Worm (Caenorhabditis elegans) whole organism, mixed stage, embryonic: ENCODE measurements around the gene comt-4.

Source experiments
- M03D4.4 ChIP-seq: sonication (generic microtip); optimal IDR thresholded peaks from 2 replicates; lab custom pipeline; 2017; ENCODE audit warnings: mild to moderate bottlenecking, missing genetic modification characterization, missing compliant biosample characterization
- bed-3 ChIP-seq: fragments of 200-800 bp; sonication (Bioruptor generic); optimal IDR thresholded peaks from 3 replicates; lab custom pipeline; 2018; ENCODE audit warnings: mild to moderate bottlenecking, missing genetic modification characterization, moderate library complexity, missing compliant biosample characterization
- blmp-1 ChIP-seq: fragments of 150-350 bp; optimal IDR thresholded peaks from 2 replicates; lab custom pipeline; 2014; ENCODE audit warnings: missing biosample characterization, missing genetic modification characterization
- ceh-39 ChIP-seq: fragments of 150-350 bp; optimal IDR thresholded peaks from 2 replicates; lab custom pipeline; 2014; ENCODE audit warnings: missing biosample characterization, missing genetic modification characterization
- ceh-43 ChIP-seq: fragments of 200-800 bp; sonication (Bioruptor generic); optimal IDR thresholded peaks from 2 replicates; lab custom pipeline; 2018; ENCODE audit warnings: mild to moderate bottlenecking, missing genetic modification characterization, moderate library complexity, missing compliant biosample characterization
- ceh-83 ChIP-seq: fragments of 200-800 bp; sonication (Bioruptor generic); optimal IDR thresholded peaks from 2 replicates; lab custom pipeline; 2018; ENCODE audit warnings: mild to moderate bottlenecking, missing genetic modification characterization, missing compliant biosample characterization
- ces-1 ChIP-seq: fragments of 150-350 bp; optimal IDR thresholded peaks from 2 replicates; lab custom pipeline; 2014; ENCODE audit warnings: missing biosample characterization, missing genetic modification reagents, missing genetic modification characterization
- cnd-1 ChIP-seq: fragments of 200-800 bp; sonication (Bioruptor generic); optimal IDR thresholded peaks from 2 replicates; lab custom pipeline; 2018; ENCODE audit warnings: mild to moderate bottlenecking, missing genetic modification characterization, missing compliant biosample characterization
- drap-1 ChIP-seq: fragments of 200-800 bp; sonication (Bioruptor generic); optimal IDR thresholded peaks from 3 replicates; lab custom pipeline; 2018; ENCODE audit warnings: mild to moderate bottlenecking, missing genetic modification characterization, missing compliant biosample characterization
- elt-1 ChIP-seq: sonication (generic microtip); optimal IDR thresholded peaks from 2 replicates; lab custom pipeline; 2017; ENCODE audit warnings: missing genetic modification characterization, mild to moderate bottlenecking, missing compliant biosample characterization, antibody characterized with exemption, moderate library complexity, borderline replicate concordance; ENCODE audit not compliant: insufficient read depth
- elt-3 ChIP-seq: fragments of 150-350 bp; optimal IDR thresholded peaks from 2 replicates; lab custom pipeline; 2014; ENCODE audit warnings: missing biosample characterization, missing genetic modification characterization
- flh-1 ChIP-seq: fragments of 200-800 bp; sonication (Bioruptor generic); optimal IDR thresholded peaks from 2 replicates; lab custom pipeline; 2018; ENCODE audit warnings: mild to moderate bottlenecking, missing genetic modification characterization, moderate library complexity, missing compliant biosample characterization
- ham-2 ChIP-seq: fragments of 200-800 bp; sonication (Bioruptor generic); optimal IDR thresholded peaks from 2 replicates; lab custom pipeline; 2018; ENCODE audit warnings: mild to moderate bottlenecking, missing genetic modification characterization, missing compliant biosample characterization
- hlh-1 ChIP-seq: fragments of 150-350 bp; optimal IDR thresholded peaks from 2 replicates; lab custom pipeline; 2014; ENCODE audit warnings: missing biosample characterization, missing genetic modification reagents, missing genetic modification characterization
- lin-13 ChIP-seq: fragments of 150-350 bp; optimal IDR thresholded peaks from 2 replicates; lab custom pipeline; 2014; ENCODE audit warnings: missing biosample characterization, missing genetic modification characterization
- lin-32 ChIP-seq: fragments of 200-800 bp; sonication (Bioruptor generic); optimal IDR thresholded peaks from 2 replicates; lab custom pipeline; 2018; ENCODE audit warnings: mild to moderate bottlenecking, missing genetic modification characterization, missing compliant biosample characterization
- lsy-2 ChIP-seq: fragments of 150-350 bp; optimal IDR thresholded peaks from 2 replicates; lab custom pipeline; 2014; ENCODE audit warnings: missing biosample characterization, missing genetic modification characterization
- mab-5 ChIP-seq: fragments of 150-350 bp; optimal IDR thresholded peaks from 2 replicates; lab custom pipeline; 2014; ENCODE audit warnings: missing biosample characterization, missing genetic modification characterization
- mep-1 ChIP-seq: fragments of 150-350 bp; optimal IDR thresholded peaks from 2 replicates; lab custom pipeline; 2017; ENCODE audit warnings: missing biosample characterization, missing genetic modification reagents, missing genetic modification characterization, inconsistent platforms
- mls-2 ChIP-seq: sonication (generic microtip); optimal IDR thresholded peaks from 2 replicates; lab custom pipeline; 2016; ENCODE audit warnings: mild to moderate bottlenecking, missing genetic modification characterization, moderate library complexity, missing compliant biosample characterization
- nhr-12 ChIP-seq: fragments of 150-350 bp; optimal IDR thresholded peaks from 2 replicates; lab custom pipeline; 2014; ENCODE audit warnings: missing biosample characterization, missing genetic modification characterization
- nhr-2 ChIP-seq: fragments of 150-350 bp; optimal IDR thresholded peaks from 2 replicates; lab custom pipeline; 2014; ENCODE audit warnings: missing biosample characterization, missing genetic modification characterization
- nhr-237 ChIP-seq: fragments of 150-350 bp; optimal IDR thresholded peaks from 2 replicates; lab custom pipeline; 2014; ENCODE audit warnings: missing biosample characterization, missing genetic modification characterization
- nhr-28 ChIP-seq: fragments of 150-350 bp; optimal IDR thresholded peaks from 2 replicates; lab custom pipeline; 2014; ENCODE audit warnings: missing biosample characterization, missing genetic modification characterization
- nhr-76 ChIP-seq: sonication (generic microtip); optimal IDR thresholded peaks from 2 replicates; lab custom pipeline; 2017; ENCODE audit warnings: missing biosample characterization, missing genetic modification characterization
- pha-4 ChIP-seq: fragments of 150-350 bp; optimal IDR thresholded peaks from 2 replicates; lab custom pipeline; 2018; ENCODE audit warnings: missing biosample characterization, missing genetic modification reagents, missing genetic modification characterization
- sem-2 ChIP-seq: fragments of 200-800 bp; sonication (Bioruptor generic); optimal IDR thresholded peaks from 2 replicates; lab custom pipeline; 2018; ENCODE audit warnings: mild to moderate bottlenecking, missing genetic modification characterization, missing compliant biosample characterization
- snpc-4 ChIP-seq: fragments of 150-350 bp; optimal IDR thresholded peaks from 2 replicates; lab custom pipeline; 2014; ENCODE audit warnings: missing biosample characterization, missing genetic modification characterization
- sptf-1 ChIP-seq: sonication (generic microtip); optimal IDR thresholded peaks from 2 replicates; lab custom pipeline; 2017; ENCODE audit warnings: mild to moderate bottlenecking, missing genetic modification characterization, moderate library complexity, missing compliant biosample characterization
- tbx-8 ChIP-seq: fragments of 200-800 bp; sonication (Bioruptor generic); optimal IDR thresholded peaks from 2 replicates; lab custom pipeline; 2018; ENCODE audit warnings: mild to moderate bottlenecking, missing genetic modification characterization, moderate library complexity, missing compliant biosample characterization
- unc-120 ChIP-seq: sonication (generic microtip); optimal IDR thresholded peaks from 2 replicates; lab custom pipeline; 2017; ENCODE audit warnings: missing genetic modification characterization, missing compliant biosample characterization; ENCODE audit not compliant: poor library complexity, severe bottlenecking
- unc-39 ChIP-seq: fragments of 150-350 bp; optimal IDR thresholded peaks from 2 replicates; lab custom pipeline; 2014; ENCODE audit warnings: missing biosample characterization, missing genetic modification characterization
- unc-62 ChIP-seq: fragments of 150-350 bp; optimal IDR thresholded peaks from 2 replicates; lab custom pipeline; 2014; ENCODE audit warnings: missing biosample characterization, missing genetic modification reagents, missing genetic modification characterization
- zip-8 ChIP-seq: fragments of 150-350 bp; optimal IDR thresholded peaks from 2 replicates; lab custom pipeline; 2014; ENCODE audit warnings: missing biosample characterization, missing genetic modification characterization
- ztf-11 ChIP-seq: fragments of 150-350 bp; optimal IDR thresholded peaks from 2 replicates; lab custom pipeline; 2014; ENCODE audit warnings: missing biosample characterization, missing genetic modification characterization

The comt-4 gene

DNA sequence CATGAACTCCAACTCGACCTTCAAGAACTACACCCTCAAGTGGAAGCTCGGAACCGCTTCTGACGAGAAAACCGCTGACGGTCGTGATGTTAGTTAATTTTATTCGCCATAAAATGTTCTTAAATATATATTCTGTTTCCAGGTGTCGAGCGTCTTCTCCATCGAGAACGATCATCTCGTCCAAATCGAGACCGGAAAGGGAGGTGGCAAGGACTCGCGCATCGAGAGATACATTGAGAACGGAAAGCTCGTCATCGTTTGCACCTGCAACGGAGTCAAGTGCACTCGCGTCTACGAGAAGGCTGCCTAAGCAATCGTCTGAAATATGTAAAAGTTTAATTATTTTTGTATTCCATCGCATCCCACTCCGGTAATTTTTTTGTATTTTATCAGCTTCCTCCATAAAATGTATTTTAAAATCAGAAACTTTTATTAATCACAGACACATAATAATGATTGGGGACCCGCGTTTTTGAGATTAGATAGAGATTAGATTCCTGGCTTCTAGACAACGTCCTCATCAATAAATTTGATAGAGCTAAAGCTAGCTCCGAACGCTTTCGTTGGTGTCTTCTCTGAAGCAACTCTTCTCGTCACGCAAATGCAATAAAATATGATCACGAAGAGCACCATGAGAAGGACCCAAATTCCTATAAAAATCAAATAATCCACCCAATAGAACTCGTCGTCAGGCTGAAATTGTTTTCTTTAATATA lies 18.9 kb upstream of the comt-4 start:
- no peak for TF ChIP-seq mab-5
- TF ChIP-seq unc-120 (tag; lab: Kevin White, UChicago): no peak
- no peak for TF ChIP-seq ztf-11
- TF ChIP-seq unc-39 (tag; lab: Kevin White, UChicago): no peak
- TF ChIP-seq ham-2 (GFP tag; lab: Kevin White, UChicago): no peak
- TF ChIP-seq mep-1 (tag; lab: Kevin White, UChicago): no peak
- TF ChIP-seq blmp-1: no peak
- TF ChIP-seq ceh-39 (tag; lab: Kevin White, UChicago): no peak
- TF ChIP-seq nhr-2: no peak
- no peak for TF ChIP-seq M03D4.4 (tag; lab: Kevin White, UChicago)

DNA sequence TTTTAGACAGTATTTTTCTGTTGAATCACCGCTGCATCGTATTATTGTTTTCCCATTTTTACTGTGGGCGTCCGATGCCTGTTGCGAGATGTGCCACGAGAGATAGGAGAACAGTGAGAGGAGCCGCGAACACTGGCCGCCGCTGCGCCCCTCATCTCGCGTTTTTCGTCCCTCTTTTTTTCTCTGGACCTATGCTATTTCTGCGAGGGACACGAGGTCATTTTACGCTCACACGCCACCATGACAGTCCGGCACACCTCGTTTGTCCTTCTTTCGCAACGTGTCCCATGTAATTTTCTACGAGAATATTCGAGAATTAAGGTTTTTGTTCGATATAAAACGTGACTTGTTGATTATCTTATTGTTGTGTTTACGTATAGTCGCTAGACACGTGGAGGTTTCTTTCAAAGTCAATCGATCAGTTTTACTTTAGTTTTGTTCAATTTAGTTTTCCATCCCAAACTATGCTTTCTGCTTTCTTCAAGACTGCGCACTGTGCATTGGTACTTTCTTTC lies 18.1 kb upstream of the comt-4 start, which contains the start of gene lbp-9:
TSS of gene lbp-9 (plus strand) at position 465 of the 515 bp plus-strand sequence.
- no peak for TF ChIP-seq nhr-28 (tag; lab: Kevin White, UChicago)
- no peak for TF ChIP-seq nhr-237
- TF ChIP-seq nhr-2: no peak
- no peak for TF ChIP-seq elt-1
- TF ChIP-seq ceh-43: no peak
- no peak for TF ChIP-seq hlh-1
- no peak for TF ChIP-seq ztf-11
- TF ChIP-seq mab-5: no peak

ce11 chrV:2067419-2067818 lies 17.4 kb upstream of the comt-4 start:
- no peak for TF ChIP-seq flh-1 (GFP tag; lab: Kevin White, UChicago)
- no peak for TF ChIP-seq elt-3 (tag; lab: Kevin White, UChicago)
- TF ChIP-seq cnd-1 (tag; lab: Kevin White, UChicago): no peak
- no peak for TF ChIP-seq ces-1 (GFP tag; lab: Kevin White, UChicago)
- no peak for TF ChIP-seq elt-1
- no peak for TF ChIP-seq zip-8 (tag; lab: Kevin White, UChicago)
- TF ChIP-seq ham-2 (GFP tag; lab: Kevin White, UChicago): no peak
- TF ChIP-seq nhr-2: no peak
- TF ChIP-seq ceh-43: no peak

- no peak for TF ChIP-seq nhr-237
- no peak for TF ChIP-seq elt-1
- TF ChIP-seq zip-8 (tag; lab: Kevin White, UChicago): no peak
- no peak for TF ChIP-seq nhr-76 (tag; lab: Kevin White, UChicago)
- peak; percentile 51 for TF ChIP-seq nhr-28 (tag; lab: Kevin White, UChicago)
- no peak for TF ChIP-seq mep-1 (tag; lab: Kevin White, UChicago)
- TF ChIP-seq ces-1 (GFP tag; lab: Kevin White, UChicago): no peak
- no peak for TF ChIP-seq ceh-83 (GFP tag; lab: Kevin White, UChicago)
- no peak for TF ChIP-seq lin-32 (GFP tag; lab: Kevin White, UChicago)
- no peak for TF ChIP-seq flh-1 (GFP tag; lab: Kevin White, UChicago)
- peak; percentile 53 for TF ChIP-seq ham-2 (GFP tag; lab: Kevin White, UChicago)
- TF ChIP-seq lsy-2 (tag; lab: Kevin White, UChicago): no peak
- TF ChIP-seq ceh-43: no peak
- TF ChIP-seq hlh-1: no peak
- TF ChIP-seq drap-1 (GFP tag; lab: Kevin White, UChicago): no peak
- no peak for TF ChIP-seq M03D4.4 (tag; lab: Kevin White, UChicago)
- peak; percentile 30 for TF ChIP-seq ceh-39 (tag; lab: Kevin White, UChicago)
- no peak for TF ChIP-seq pha-4 (tag; lab: Kevin White, UChicago)
- no peak for TF ChIP-seq unc-39 (tag; lab: Kevin White, UChicago)
- TF ChIP-seq sptf-1 (tag; lab: Kevin White, UChicago): no peak
- no peak for TF ChIP-seq bed-3 (GFP tag; lab: Kevin White, UChicago)
- no peak for TF ChIP-seq mab-5
- TF ChIP-seq lin-13 (tag; lab: Kevin White, UChicago): no peak
- no peak for TF ChIP-seq sem-2 (GFP tag; lab: Kevin White, UChicago)
- no peak for TF ChIP-seq elt-3 (tag; lab: Kevin White, UChicago)
- no peak for TF ChIP-seq nhr-12 (tag; lab: Kevin White, UChicago)
- TF ChIP-seq unc-120 (tag; lab: Kevin White, UChicago): peak; percentile 9
- TF ChIP-seq blmp-1: no peak
- TF ChIP-seq ztf-11: no peak
- TF ChIP-seq cnd-1 (tag; lab: Kevin White, UChicago): no peak
- TF ChIP-seq tbx-8 (GFP tag; lab: Kevin White, UChicago): no peak
- TF ChIP-seq mls-2 (tag; lab: Kevin White, UChicago): no peak
- no peak for TF ChIP-seq unc-62 (GFP tag; lab: Kevin White, UChicago)
- TF ChIP-seq nhr-2: peak; percentile 31
- no peak for TF ChIP-seq snpc-4
These were observed 16.8 kb upstream of the comt-4 start, which contains the start of gene nhr-86 for ce11 chrV:2066780-2067179. nhr-86 (minus strand) TSS chrV:2066850.
